Worm (Caenorhabditis elegans): ENCODE results near the gene mrpl-36.

DNA sequence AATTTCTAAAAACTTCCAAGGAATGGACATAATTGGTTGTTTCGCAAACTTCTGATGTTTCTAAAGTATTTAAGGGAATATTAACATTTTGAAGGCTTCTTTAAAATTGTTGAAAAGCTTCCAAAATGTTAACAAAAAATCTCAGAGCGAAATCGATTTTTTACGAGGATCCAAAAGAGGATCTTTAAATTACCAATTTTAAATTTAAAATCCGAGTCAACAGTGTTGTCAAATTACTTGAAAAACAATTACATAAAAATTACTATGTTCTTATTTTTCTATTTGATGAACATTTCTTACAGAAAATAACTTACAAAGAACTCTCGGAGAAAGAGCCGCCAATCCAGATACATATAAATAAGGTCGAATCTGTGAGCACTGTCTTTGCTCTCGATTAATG lies 29.0 kb upstream of the mrpl-36 start, which contains the start of gene ZK757.10:
- TF ChIP-seq skn-1 (tag; optimal IDR thresholded peaks at IDR 0.05) (no peak), ceh-88 (GFP tag; IDR thresholded peaks at IDR 0.05) (no peak), nhr-76 (tag; optimal IDR thresholded peaks at IDR 0.05) (no peak), nhr-71 (tag; optimal IDR thresholded peaks at IDR 0.05) (no peak), aly-2 (tag; optimal IDR thresholded peaks at IDR 0.05) (no peak), vab-15 (tag; optimal IDR thresholded peaks at IDR 0.05) (no peak), nhr-77 (tag; optimal IDR thresholded peaks at IDR 0.05) (no peak), elt-3 (tag; optimal IDR thresholded peaks at IDR 0.05) (no peak), nhr-90 (tag; optimal IDR thresholded peaks at IDR 0.05; ENCODE audit: poor library complexity) (no peak), sup-37 (GFP tag; optimal IDR thresholded peaks at IDR 0.05) (no peak), F16B12.6 (tag; optimal IDR thresholded peaks at IDR 0.05) (no peak), rnt-1 (tag; optimal IDR thresholded peaks at IDR 0.05) (no peak)
